Fruit fly (Drosophila melanogaster): ENCODE results near the gene spel1.

Gene spel1

dm6 chr2L:14414291-14414893 is 52.5 kb downstream of the spel1 start:
- TF ChIP-seq insv (optimal IDR thresholded peaks at IDR 0.05), result no peak
- TF ChIP-seq psq (optimal IDR thresholded peaks at IDR 0.05), result no peak
- no peak for TF ChIP-seq h (optimal IDR thresholded peaks at IDR 0.05)
- no peak for TF ChIP-seq Myc (optimal IDR thresholded peaks at IDR 0.05)
- TF ChIP-seq Sin3A (optimal IDR thresholded peaks at IDR 0.05), result no peak
- no peak for TF ChIP-seq ttk (optimal IDR thresholded peaks at IDR 0.05)

All from Kc167 (cell line).